Worm (Caenorhabditis elegans) whole organism, L3 larva: Measurements from ENCODE around the gene ztf-8.

Experiments
- R02D3.7 ChIP-seq: fragments of 150-350 bp; optimal IDR thresholded peaks from 2 replicates; lab custom pipeline; 2014; ENCODE audit warnings: missing biosample characterization, missing genetic modification characterization
- ZK546.5 ChIP-seq: sonication (generic microtip); optimal IDR thresholded peaks from 2 replicates; lab custom pipeline; 2017; ENCODE audit warnings: missing biosample characterization, missing genetic modification characterization
- aly-2 ChIP-seq: fragments of 150-350 bp; optimal IDR thresholded peaks from 2 replicates; lab custom pipeline; 2014; ENCODE audit warnings: missing biosample characterization, missing genetic modification characterization
- ama-1 ChIP-seq: fragments of 150-350 bp; optimal IDR thresholded peaks from 2 replicates; lab custom pipeline; 2018
- ceh-28 ChIP-seq: fragments of 150-350 bp; optimal IDR thresholded peaks from 2 replicates; lab custom pipeline; 2014; ENCODE audit warnings: missing biosample characterization, missing genetic modification reagents, missing genetic modification characterization
- ceh-82 ChIP-seq: fragments of 150-350 bp; optimal IDR thresholded peaks from 2 replicates; lab custom pipeline; 2014; ENCODE audit warnings: missing biosample characterization, missing genetic modification characterization
- ceh-9 ChIP-seq: sonication (generic microtip); optimal IDR thresholded peaks from 2 replicates; lab custom pipeline; 2018; ENCODE audit warnings: missing biosample characterization, missing genetic modification characterization
- daf-12 ChIP-seq: fragments of 150-350 bp; optimal IDR thresholded peaks from 2 replicates; lab custom pipeline; 2014; ENCODE audit warnings: missing biosample characterization, missing genetic modification reagents, missing genetic modification characterization
- egl-27 ChIP-seq: sonication (generic microtip); optimal IDR thresholded peaks from 4 replicates; lab custom pipeline; 2017; ENCODE audit warnings: missing biosample characterization, missing genetic modification reagents, missing genetic modification characterization
- elt-1 ChIP-seq: fragments of 150-350 bp; optimal IDR thresholded peaks from 2 replicates; lab custom pipeline; 2014; ENCODE audit warnings: missing biosample characterization, missing genetic modification characterization
- elt-2 ChIP-seq: sonication (generic microtip); optimal IDR thresholded peaks from 2 replicates; lab custom pipeline; 2016; ENCODE audit warnings: missing genetic modification reagents, mild to moderate bottlenecking, missing genetic modification characterization, missing compliant biosample characterization
- eor-1 ChIP-seq, 2 experiments: fragments of 150-350 bp; optimal IDR thresholded peaks; 2 replicates each; lab custom pipeline; 2014 to 2018; ENCODE audit warnings: missing biosample characterization in 2 of 2, missing genetic modification characterization in 2 of 2
- fkh-10 ChIP-seq: sonication (generic microtip); optimal IDR thresholded peaks from 2 replicates; lab custom pipeline; 2017; ENCODE audit warnings: missing biosample characterization, missing genetic modification reagents, missing genetic modification characterization
- fos-1 ChIP-seq: fragments of 150-350 bp; optimal IDR thresholded peaks from 2 replicates; lab custom pipeline; 2014; ENCODE audit warnings: missing biosample characterization, missing genetic modification characterization
- hmg-11 ChIP-seq: sonication (generic microtip); optimal IDR thresholded peaks from 2 replicates; lab custom pipeline; 2016; ENCODE audit warnings: missing genetic modification characterization, missing compliant biosample characterization
- jun-1 ChIP-seq: fragments of 150-350 bp; optimal IDR thresholded peaks from 2 replicates; lab custom pipeline; 2014; ENCODE audit warnings: missing biosample characterization, missing genetic modification reagents, missing genetic modification characterization
- lin-15B ChIP-seq: fragments of 150-350 bp; optimal IDR thresholded peaks from 2 replicates; lab custom pipeline; 2014; ENCODE audit warnings: missing biosample characterization, missing genetic modification characterization
- lin-39 ChIP-seq: fragments of 150-350 bp; optimal IDR thresholded peaks from 2 replicates; lab custom pipeline; 2018; ENCODE audit warnings: missing biosample characterization, missing genetic modification reagents, missing genetic modification characterization
- lsy-12 ChIP-seq: sonication (generic microtip); optimal IDR thresholded peaks from 2 replicates; lab custom pipeline; 2016; ENCODE audit warnings: mild to moderate bottlenecking, missing genetic modification characterization, missing compliant biosample characterization
- mml-1 ChIP-seq: fragments of 150-350 bp; sonication (generic microtip); optimal IDR thresholded peaks from 3 replicates; lab custom pipeline; 2014; ENCODE audit warnings: missing biosample characterization, missing genetic modification characterization
- nfya-1 ChIP-seq: sonication (generic microtip); optimal IDR thresholded peaks from 2 replicates; lab custom pipeline; 2017; ENCODE audit warnings: missing genetic modification characterization, mild to moderate bottlenecking, missing compliant biosample characterization, antibody characterized with exemption, moderate library complexity; ENCODE audit not compliant: insufficient read depth
- nhr-11 ChIP-seq: fragments of 150-350 bp; optimal IDR thresholded peaks from 2 replicates; lab custom pipeline; 2014; ENCODE audit warnings: missing biosample characterization, missing genetic modification characterization
- nhr-23 ChIP-seq: fragments of 150-350 bp; optimal IDR thresholded peaks from 2 replicates; lab custom pipeline; 2014; ENCODE audit warnings: missing biosample characterization, missing genetic modification reagents, missing genetic modification characterization
- nhr-237 ChIP-seq: fragments of 150-350 bp; optimal IDR thresholded peaks from 2 replicates; lab custom pipeline; 2014; ENCODE audit warnings: missing biosample characterization, missing genetic modification characterization
- nhr-25 ChIP-seq: sonication (generic microtip); optimal IDR thresholded peaks from 2 replicates; lab custom pipeline; 2017; ENCODE audit warnings: missing biosample characterization, missing genetic modification characterization
- nhr-67 ChIP-seq: fragments of 150-350 bp; optimal IDR thresholded peaks from 2 replicates; lab custom pipeline; 2014; ENCODE audit warnings: missing biosample characterization, missing genetic modification characterization
- nhr-76 ChIP-seq: fragments of 150-350 bp; sonication (generic microtip); optimal IDR thresholded peaks from 5 replicates; lab custom pipeline; 2014; ENCODE audit warnings: missing biosample characterization, missing genetic modification characterization
- pha-4 ChIP-seq: fragments of 150-350 bp; optimal IDR thresholded peaks from 2 replicates; lab custom pipeline; 2014; ENCODE audit warnings: missing biosample characterization, missing genetic modification reagents, missing genetic modification characterization
- skn-1 ChIP-seq: fragments of 150-350 bp; optimal IDR thresholded peaks from 2 replicates; lab custom pipeline; 2014; ENCODE audit warnings: missing biosample characterization, missing genetic modification characterization
- snpc-4 ChIP-seq: fragments of 150-350 bp; optimal IDR thresholded peaks from 2 replicates; lab custom pipeline; 2014; ENCODE audit warnings: missing biosample characterization, missing genetic modification characterization
- tbx-2 ChIP-seq: sonication (generic microtip); optimal IDR thresholded peaks from 2 replicates; lab custom pipeline; 2016; ENCODE audit warnings: mild to moderate bottlenecking, missing genetic modification characterization, missing compliant biosample characterization
- unc-39 ChIP-seq: sonication (generic microtip); optimal IDR thresholded peaks from 4 replicates; lab custom pipeline; 2017; ENCODE audit warnings: missing biosample characterization, missing genetic modification characterization
- ztf-11 ChIP-seq: fragments of 150-350 bp; optimal IDR thresholded peaks from 2 replicates; lab custom pipeline; 2014; ENCODE audit warnings: missing biosample characterization, missing genetic modification characterization
- ztf-4 ChIP-seq: fragments of 150-350 bp; optimal IDR thresholded peaks from 2 replicates; lab custom pipeline; 2014; ENCODE audit warnings: missing biosample characterization, missing genetic modification characterization

The ztf-8 gene

DNA sequence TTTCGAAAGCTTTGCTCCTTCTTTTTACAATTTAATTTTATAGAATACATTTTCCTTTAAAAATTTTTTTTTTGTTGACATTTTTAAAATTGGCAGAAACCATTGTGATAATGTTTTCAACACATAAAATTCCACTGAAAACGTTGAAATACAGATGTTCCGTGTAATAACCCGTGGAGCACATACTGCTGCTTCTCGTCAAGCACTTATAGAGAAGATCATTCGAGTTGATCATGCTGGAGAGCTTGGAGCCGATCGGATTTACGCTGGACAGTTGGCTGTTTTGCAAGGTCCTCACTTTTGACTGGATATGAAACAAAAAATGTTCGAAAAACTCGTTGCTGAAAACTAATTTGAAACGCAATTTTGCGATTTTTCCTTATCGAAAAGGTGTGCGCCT, 4.5 kb upstream of the ztf-8 start, which contains the start of gene clk-1:
Gene clk-1 (plus strand): TSS at position 155 of the 400 bp plus-strand sequence.
- TF ChIP-seq ama-1 (lab: Kevin White, UChicago) (peak; percentile 43), mml-1 (tag; lab: Kevin White, UChicago) (no peak)
- TF ChIP-seq, all 47 proteins: peak for 1

- TF ChIP-seq fkh-10 (no peak), fos-1 (no peak), nhr-76 (tag; lab: Kevin White, UChicago) (no peak), ama-1 (lab: Kevin White, UChicago) (no peak), nhr-11 (no peak), skn-1 (peak; percentile 58), ztf-11 (no peak), pha-4 (tag; lab: Kevin White, UChicago) (peak; percentile 55), lin-39 (tag; lab: Kevin White, UChicago) (peak; percentile 4), elt-2 (tag; lab: Kevin White, UChicago) (peak; percentile 20), ztf-4 (no peak), nhr-25 (peak; percentile 47), unc-39 (tag; lab: Kevin White, UChicago) (no peak), ceh-82 (tag; lab: Kevin White, UChicago) (no peak), nfya-1 (tag; lab: Kevin White, UChicago) (peak; percentile 71), snpc-4 (tag; lab: Kevin White, UChicago) (peak; percentile 25), nhr-237 (tag; lab: Kevin White, UChicago) (no peak), lin-15B (tag; lab: Kevin White, UChicago) (peak; percentile 63), elt-1 (tag; lab: Kevin White, UChicago) (no peak), hmg-11 (peak; percentile 45), ceh-28 (tag; lab: Kevin White, UChicago) (peak; percentile 24), lsy-12 (tag; lab: Kevin White, UChicago) (no peak), aly-2 (tag; lab: Kevin White, UChicago) (no peak), jun-1 (tag; lab: Kevin White, UChicago) (no peak), nhr-23 (tag; lab: Kevin White, UChicago) (peak; percentile 14), eor-1 (tag; optimal IDR thresholded peaks at IDR 0.05; lab: Kevin White, UChicago) (no peak), daf-12 (tag; lab: Kevin White, UChicago) (no peak)
These were observed 1.6 kb upstream of the ztf-8 start, which contains the start of the genes daf-41 and toc-1 for ce11 chrIII:5274715-5275355. Gene daf-41 (minus strand): TSS chrIII:5274765. Gene toc-1 (plus strand): TSS chrIII:5275251.

DNA sequence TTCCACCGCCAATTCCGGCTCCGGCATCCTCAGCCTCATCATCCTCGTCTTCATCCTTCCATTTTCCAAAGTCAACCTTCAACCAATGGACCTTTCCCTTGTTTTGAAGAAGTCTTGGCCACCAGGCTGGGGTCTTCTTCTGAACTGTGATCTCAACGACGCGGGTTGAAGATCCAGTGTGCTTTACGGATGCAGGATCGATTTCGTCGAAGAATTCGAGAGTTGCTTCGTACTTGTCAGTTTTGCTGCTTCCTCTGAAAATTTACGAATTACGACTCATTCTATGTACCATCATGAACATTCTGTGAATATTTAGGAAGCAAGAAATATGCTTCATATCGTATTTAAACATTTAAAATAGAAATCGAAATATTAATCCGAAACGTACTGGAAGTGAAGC, 979 bp upstream of the ztf-8 start:
- no peak for TF ChIP-seq nhr-76 (tag; lab: Kevin White, UChicago)
- TF ChIP-seq ama-1 (lab: Kevin White, UChicago), result peak; percentile 67
- no peak for TF ChIP-seq daf-12 (tag; lab: Kevin White, UChicago)

ce11 chrIII:5269814-5270213, 3.5 kb downstream of the ztf-8 start, which contains the start of gene ZC395.4:
Gene ZC395.4 (plus strand): TSS chrIII:5270114.
- TF ChIP-seq daf-12 (tag; lab: Kevin White, UChicago), result no peak
- TF ChIP-seq aly-2 (tag; lab: Kevin White, UChicago), result no peak
- TF ChIP-seq lsy-12 (tag; lab: Kevin White, UChicago), result no peak
- TF ChIP-seq pha-4 (tag; lab: Kevin White, UChicago), result no peak
- no peak for TF ChIP-seq tbx-2
- TF ChIP-seq egl-27 (tag; lab: Kevin White, UChicago), result no peak
- no peak for TF ChIP-seq nhr-76 (tag; lab: Kevin White, UChicago)
- TF ChIP-seq jun-1 (tag; lab: Kevin White, UChicago), result no peak
- no peak for TF ChIP-seq ZK546.5 (tag; lab: Kevin White, UChicago)
- TF ChIP-seq skn-1, result no peak
- no peak for TF ChIP-seq ceh-9
- no peak for TF ChIP-seq lin-39 (tag; lab: Kevin White, UChicago)
- TF ChIP-seq ztf-11, result no peak
- no peak for TF ChIP-seq fkh-10

DNA sequence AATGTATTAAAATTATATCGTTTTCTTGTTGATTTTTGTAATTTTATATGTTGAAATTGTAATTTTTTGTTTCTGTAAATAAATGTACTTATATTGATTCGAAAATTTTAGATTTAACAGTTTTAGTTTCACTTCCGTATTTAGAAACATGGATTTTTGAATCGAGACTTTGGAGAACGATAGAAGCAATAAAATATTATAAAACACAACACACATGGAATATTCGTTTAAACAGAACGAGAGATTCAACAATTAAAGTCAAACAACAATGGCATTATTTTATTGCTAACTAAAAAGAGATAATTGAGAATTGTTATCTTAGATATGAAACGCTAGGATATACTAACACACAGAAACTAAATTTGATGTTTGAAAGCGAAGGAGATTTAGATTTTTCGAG, 4.8 kb downstream of the ztf-8 start:
- TF ChIP-seq jun-1 (tag; lab: Kevin White, UChicago) (peak; percentile 1), nhr-67 (tag; lab: Kevin White, UChicago) (no peak), pha-4 (tag; lab: Kevin White, UChicago) (peak; percentile 28), eor-1 (tag; optimal IDR thresholded peaks at IDR 0.05; lab: Kevin White, UChicago) (no peak), R02D3.7 (tag; lab: Kevin White, UChicago) (no peak)
